Worm (Caenorhabditis elegans): ENCODE measurements around the gene rps-16.

The rps-16 gene

ce11 chrV:15001536-15001935 lies 1.2 kb upstream of the rps-16 start:
- TF ChIP-seq fkh-6 (tag; optimal IDR thresholded peaks at IDR 0.05) (no peak), dve-1 (tag; optimal IDR thresholded peaks at IDR 0.05) (no peak)

- TF ChIP-seq ets-4 (tag; optimal IDR thresholded peaks at IDR 0.05) = no peak
- no peak for TF ChIP-seq ceh-14 (tag; optimal IDR thresholded peaks at IDR 0.05)
- TF ChIP-seq pha-4 (tag; optimal IDR thresholded peaks at IDR 0.05) = no peak
- no peak for TF ChIP-seq rnt-1 (tag; optimal IDR thresholded peaks at IDR 0.05)
- no peak for TF ChIP-seq hlh-30 (tag; optimal IDR thresholded peaks at IDR 0.05; ENCODE audit: insufficient read depth)
- no peak for TF ChIP-seq fkh-10 (GFP tag; optimal IDR thresholded peaks at IDR 0.05)
- no peak for TF ChIP-seq ttx-3 (tag; optimal IDR thresholded peaks at IDR 0.05)
- TF ChIP-seq hlh-13 (GFP tag; optimal IDR thresholded peaks at IDR 0.05) = no peak
- TF ChIP-seq C38D4.7 (GFP tag; optimal IDR thresholded peaks at IDR 0.05) = no peak
- no peak for TF ChIP-seq pha-2 (tag; optimal IDR thresholded peaks at IDR 0.05)
- TF ChIP-seq K09A11.1 (tag; optimal IDR thresholded peaks at IDR 0.05; ENCODE audit: insufficient read depth) = no peak
- TF ChIP-seq ceh-30 (tag; optimal IDR thresholded peaks at IDR 0.05) = no peak
- TF ChIP-seq unc-86 (tag; optimal IDR thresholded peaks at IDR 0.05) = no peak
Measured at ce11 chrV:14999485-15000023, 787 bp downstream of the rps-16 start, which contains the start of gene T01C3.11. Gene T01C3.11 (plus strand): TSS chrV:14999535.

- TF ChIP-seq lim-6 (tag; optimal IDR thresholded peaks at IDR 0.05) = no peak
- no peak for TF ChIP-seq pros-1 (tag; optimal IDR thresholded peaks at IDR 0.05)
- no peak for TF ChIP-seq unc-42 (tag; optimal IDR thresholded peaks at IDR 0.05)
- no peak for TF ChIP-seq ceh-24 (tag; optimal IDR thresholded peaks at IDR 0.05)
- TF ChIP-seq zip-5 (tag; optimal IDR thresholded peaks at IDR 0.05) = no peak
- TF ChIP-seq ceh-18 (tag; optimal IDR thresholded peaks at IDR 0.05) = no peak
- TF ChIP-seq unc-3 (GFP tag; conservative IDR thresholded peaks at IDR 0.05) = no peak
- no peak for TF ChIP-seq unc-3 (tag; optimal IDR thresholded peaks at IDR 0.05)
- TF ChIP-seq ceh-22 (tag; optimal IDR thresholded peaks at IDR 0.05) = no peak
- TF ChIP-seq sdc-2 (tag; optimal IDR thresholded peaks at IDR 0.05) = no peak
- no peak for TF ChIP-seq syd-9 (tag; optimal IDR thresholded peaks at IDR 0.05)
- TF ChIP-seq gmeb-2 (tag; optimal IDR thresholded peaks at IDR 0.05) = no peak
- TF ChIP-seq lin-11 (tag; optimal IDR thresholded peaks at IDR 0.05) = no peak
Measured at ce11 chrV:14996236-14996635, 4.1 kb downstream of the rps-16 start, which contains the start of gene irld-14. Gene irld-14 (plus strand): TSS chrV:14996536.

DNA sequence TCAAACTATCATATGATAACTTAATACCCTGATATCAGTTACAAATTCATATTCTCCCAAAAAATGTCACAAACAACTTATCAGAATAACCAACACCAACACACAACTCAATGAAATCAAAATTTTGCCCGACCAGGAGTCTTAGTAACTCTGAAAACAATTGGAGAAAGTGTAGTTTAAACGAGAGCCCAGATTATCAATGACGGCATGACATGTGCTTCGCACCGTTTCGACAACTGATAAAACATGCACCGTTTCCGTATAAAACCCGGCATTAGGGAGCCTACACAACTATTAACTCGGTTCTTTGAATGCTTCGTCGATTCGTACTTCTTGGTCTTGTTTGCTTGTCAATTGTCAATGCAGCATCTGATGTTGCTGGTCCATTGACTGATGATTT lies 6.7 kb downstream of the rps-16 start, which contains the start of gene fil-1:
fil-1 (plus strand) TSS at position 219 of the 400 bp plus-strand sequence.
- no peak for TF ChIP-seq npax-4 (tag; optimal IDR thresholded peaks at IDR 0.05)
- TF ChIP-seq C38D4.7 (GFP tag; optimal IDR thresholded peaks at IDR 0.05) = no peak
- TF ChIP-seq C08G9.2 (tag; optimal IDR thresholded peaks at IDR 0.05) = no peak
- TF ChIP-seq ets-4 (tag; optimal IDR thresholded peaks at IDR 0.05) = no peak
- TF ChIP-seq pax-1 (tag; optimal IDR thresholded peaks at IDR 0.05) = no peak
- no peak for TF ChIP-seq che-1 (tag; optimal IDR thresholded peaks at IDR 0.05)

DNA sequence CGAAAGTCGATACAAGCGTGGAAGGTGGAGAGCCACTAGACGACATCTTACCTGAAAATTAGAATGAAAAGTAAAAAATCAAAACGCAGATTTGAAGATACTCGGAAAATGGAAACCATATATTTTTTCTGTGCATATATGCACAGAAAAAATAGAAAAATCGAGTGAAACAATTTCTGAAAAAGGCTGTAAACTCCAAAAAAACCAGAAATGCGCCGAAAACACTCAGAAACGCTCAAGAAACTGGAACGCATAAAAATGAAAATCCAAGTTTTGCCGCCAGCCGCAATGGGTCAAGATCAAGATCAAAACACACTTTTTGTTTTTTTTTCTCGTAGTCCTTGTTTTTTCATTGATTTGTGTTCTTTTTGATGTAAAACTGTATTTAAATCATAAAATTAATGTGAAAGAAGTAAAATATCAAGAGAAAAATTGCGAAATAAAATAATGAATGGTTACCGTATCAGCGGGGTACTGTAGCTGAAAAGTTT lies 7.7 kb downstream of the rps-16 start, which contains the start of gene T01C3.3:
T01C3.3 (minus strand) TSS at position 51 of the 491 bp plus-strand sequence.
- no peak for TF ChIP-seq ceh-19 (GFP tag; optimal IDR thresholded peaks at IDR 0.05)
- no peak for TF ChIP-seq syd-9 (tag; optimal IDR thresholded peaks at IDR 0.05)
- TF ChIP-seq pha-2 (tag; optimal IDR thresholded peaks at IDR 0.05) = no peak
- TF ChIP-seq sdc-2 (tag; optimal IDR thresholded peaks at IDR 0.05) = no peak
- no peak for TF ChIP-seq fkh-6 (tag; optimal IDR thresholded peaks at IDR 0.05)
- TF ChIP-seq gmeb-2 (tag; optimal IDR thresholded peaks at IDR 0.05) = no peak
- TF ChIP-seq ceh-45 (GFP tag; IDR thresholded peaks at IDR 0.05) = no peak
- no peak for TF ChIP-seq F13H6.1 (tag; optimal IDR thresholded peaks at IDR 0.05)
- TF ChIP-seq K09A11.1 (tag; optimal IDR thresholded peaks at IDR 0.05; ENCODE audit: insufficient read depth) = no peak
